Fruit fly (Drosophila melanogaster) whole organism, embryonic: ENCODE data around the gene dome.

Source experiments
- CG10431 ChIP-seq: fragments of 200-800 bp; sonication (Bioruptor generic); optimal IDR thresholded peaks from 3 replicates; lab custom pipeline; 2018; ENCODE audit warnings: missing biosample characterization, mild to moderate bottlenecking, missing genetic modification characterization
- CG10543 ChIP-seq: fragments of 200-800 bp; sonication (Bioruptor generic); optimal IDR thresholded peaks from 3 replicates; lab custom pipeline; 2017; ENCODE audit warnings: missing biosample characterization, mild to moderate bottlenecking, missing genetic modification characterization, moderate library complexity
- CG10979 ChIP-seq: fragments of 200-800 bp; sonication (Bioruptor generic); optimal IDR thresholded peaks from 2 replicates; lab custom pipeline; 2018; ENCODE audit warnings: missing biosample characterization, mild to moderate bottlenecking, missing genetic modification characterization, moderate library complexity
- CG12236 ChIP-seq: fragments of 200-800 bp; sonication (Bioruptor generic); optimal IDR thresholded peaks from 2 replicates; lab custom pipeline; 2016; ENCODE audit warnings: missing biosample characterization, missing genetic modification characterization
- CG12299 ChIP-seq: fragments of 200-800 bp; sonication (Bioruptor generic); optimal IDR thresholded peaks from 2 replicates; lab custom pipeline; 2018; ENCODE audit warnings: missing biosample characterization, mild to moderate bottlenecking, missing genetic modification characterization
- CG12769 ChIP-seq: fragments of 200-800 bp; sonication (Bioruptor generic); optimal IDR thresholded peaks from 2 replicates; lab custom pipeline; 2019; ENCODE audit warnings: missing biosample characterization, mild to moderate bottlenecking, missing genetic modification characterization, moderate library complexity
- CG13424 ChIP-seq: fragments of 200-800 bp; sonication (Bioruptor generic); optimal IDR thresholded peaks from 2 replicates; lab custom pipeline; 2019; ENCODE audit warnings: missing biosample characterization, mild to moderate bottlenecking, missing genetic modification characterization, moderate library complexity
- CG15073 ChIP-seq: fragments of 200-800 bp; sonication (Bioruptor generic); optimal IDR thresholded peaks from 2 replicates; lab custom pipeline; 2016; ENCODE audit warnings: missing biosample characterization, missing genetic modification characterization
- CG1529 ChIP-seq: fragments of 200-800 bp; sonication (Bioruptor generic); optimal IDR thresholded peaks from 3 replicates; lab custom pipeline; 2018; ENCODE audit warnings: missing biosample characterization, missing genetic modification characterization
- CG1792 ChIP-seq: fragments of 200-800 bp; sonication (Bioruptor generic); optimal IDR thresholded peaks from 2 replicates; lab custom pipeline; 2016; ENCODE audit warnings: missing biosample characterization, missing genetic modification characterization
- CG2116 ChIP-seq: fragments of 200-800 bp; sonication (Bioruptor generic); optimal IDR thresholded peaks from 3 replicates; lab custom pipeline; 2018; ENCODE audit warnings: missing biosample characterization, mild to moderate bottlenecking, missing genetic modification characterization
- CG2120 ChIP-seq: fragments of 200-800 bp; sonication (Bioruptor generic); optimal IDR thresholded peaks from 3 replicates; lab custom pipeline; 2016; ENCODE audit warnings: missing biosample characterization, missing genetic modification characterization
- CG2199 ChIP-seq: fragments of 200-800 bp; sonication (Bioruptor generic); IDR thresholded peaks from 3 replicates; pipeline ENCODE4 v1.3.6; 2022; ENCODE audit warnings: missing biosample characterization, missing genetic modification characterization
- CG2678 ChIP-seq: fragments of 200-800 bp; sonication (Bioruptor generic); optimal IDR thresholded peaks from 3 replicates; lab custom pipeline; 2019; ENCODE audit warnings: missing biosample characterization, mild to moderate bottlenecking, missing genetic modification characterization, moderate library complexity
- CG2875 ChIP-seq: fragments of 200-800 bp; sonication (Bioruptor generic); optimal IDR thresholded peaks from 2 replicates; lab custom pipeline; 2017; ENCODE audit warnings: missing biosample characterization, mild to moderate bottlenecking, missing genetic modification characterization, missing genetic modification reagents
- CG32767 ChIP-seq: fragments of 200-800 bp; sonication (Bioruptor generic); IDR thresholded peaks from 2 replicates; pipeline ENCODE4 v1.3.6; 2022; ENCODE audit warnings: missing biosample characterization, missing genetic modification characterization
- CG32772 ChIP-seq: fragments of 200-800 bp; sonication (Bioruptor generic); IDR thresholded peaks from 2 replicates; pipeline ENCODE4 v1.3.6; 2022; ENCODE audit warnings: missing biosample characterization, missing genetic modification characterization
- CG33213 ChIP-seq: fragments of 200-800 bp; sonication (Bioruptor generic); optimal IDR thresholded peaks from 3 replicates; lab custom pipeline; 2016; ENCODE audit warnings: missing biosample characterization, missing genetic modification characterization
- CG34376 ChIP-seq: fragments of 200-800 bp; sonication (Bioruptor generic); optimal IDR thresholded peaks from 2 replicates; lab custom pipeline; 2018; ENCODE audit warnings: missing biosample characterization, mild to moderate bottlenecking, missing genetic modification characterization
- CG5180 ChIP-seq: fragments of 200-800 bp; sonication (Bioruptor generic); optimal IDR thresholded peaks from 3 replicates; lab custom pipeline; 2017; ENCODE audit warnings: missing biosample characterization, missing genetic modification characterization, mild to moderate bottlenecking, moderate library complexity, missing genetic modification reagents
- Deaf1 ChIP-seq: fragments of 200-800 bp; optimal IDR thresholded peaks from 3 replicates; lab custom pipeline; 2019; ENCODE audit warnings: missing biosample characterization, mild to moderate bottlenecking, missing genetic modification characterization, moderate library complexity
- E2f1 ChIP-seq: fragments of 200-800 bp; sonication (Bioruptor generic); IDR thresholded peaks from 2 replicates; pipeline ENCODE4 v1.3.6; 2022; ENCODE audit warnings: missing biosample characterization, missing genetic modification characterization
- Fer1 ChIP-seq: fragments of 200-800 bp; sonication (Bioruptor generic); optimal IDR thresholded peaks from 2 replicates; lab custom pipeline; 2017; ENCODE audit warnings: missing biosample characterization, mild to moderate bottlenecking, missing genetic modification characterization
- HmgZ ChIP-seq: fragments of 200-800 bp; sonication (Bioruptor generic); optimal IDR thresholded peaks from 2 replicates; lab custom pipeline; 2018; ENCODE audit warnings: missing biosample characterization, mild to moderate bottlenecking, missing genetic modification characterization
- Med ChIP-seq: fragments of 200-800 bp; sonication (Bioruptor generic); peaks from one replicate; lab custom pipeline; 2016; ENCODE audit warnings: missing biosample characterization, missing genetic modification characterization, mild to moderate bottlenecking, inconsistent platforms, moderate library complexity
- NC2β ChIP-seq: fragments of 200-800 bp; sonication (Bioruptor generic); optimal IDR thresholded peaks from 2 replicates; lab custom pipeline; 2016; ENCODE audit warnings: missing biosample characterization, missing genetic modification characterization
- NK7.1 ChIP-seq: fragments of 200-800 bp; sonication (Bioruptor generic); optimal IDR thresholded peaks from 3 replicates; lab custom pipeline; 2016; ENCODE audit warnings: missing biosample characterization, missing genetic modification characterization
- Poxn ChIP-seq: fragments of 200-800 bp; sonication (Bioruptor generic); IDR thresholded peaks from 2 replicates; pipeline ENCODE4 v1.3.6; 2022; ENCODE audit warnings: missing biosample characterization, missing genetic modification characterization
- Spps ChIP-seq: fragments of 200-800 bp; sonication (Bioruptor generic); optimal IDR thresholded peaks from 2 replicates; lab custom pipeline; 2018; ENCODE audit warnings: missing biosample characterization, mild to moderate bottlenecking, missing genetic modification characterization
- ash1 ChIP-seq: fragments of 200-800 bp; sonication (Bioruptor generic); optimal IDR thresholded peaks from 2 replicates; lab custom pipeline; 2018; ENCODE audit warnings: missing biosample characterization, mild to moderate bottlenecking, missing genetic modification characterization
- bbx ChIP-seq: fragments of 200-800 bp; sonication (Bioruptor generic); IDR thresholded peaks from 2 replicates; pipeline ENCODE4 v1.3.6; 2022; ENCODE audit warnings: missing biosample characterization, missing genetic modification characterization; ENCODE audit not compliant: partially characterized antibody
- br ChIP-seq: fragments of >200 bp; optimal IDR thresholded peaks from 2 replicates; lab custom pipeline; 2017
- cg ChIP-seq: fragments of 200-800 bp; sonication (Bioruptor generic); optimal IDR thresholded peaks from 3 replicates; lab custom pipeline; 2019; ENCODE audit warnings: missing biosample characterization, mild to moderate bottlenecking, missing genetic modification characterization, moderate library complexity
- chn ChIP-seq: fragments of 200-800 bp; sonication (Bioruptor generic); optimal IDR thresholded peaks from 2 replicates; lab custom pipeline; 2016; ENCODE audit warnings: missing biosample characterization, missing genetic modification characterization
- crol ChIP-seq: fragments of 200-800 bp; sonication (Bioruptor generic); IDR thresholded peaks from 2 replicates; pipeline ENCODE4 v1.3.6; 2022; ENCODE audit warnings: missing biosample characterization, missing genetic modification characterization
- fd3F ChIP-seq: fragments of 200-800 bp; sonication (Bioruptor generic); optimal IDR thresholded peaks from 2 replicates; lab custom pipeline; 2018; ENCODE audit warnings: missing biosample characterization, mild to moderate bottlenecking, missing genetic modification characterization, moderate library complexity
- fru ChIP-seq: fragments of >200 bp; optimal IDR thresholded peaks from 2 replicates; lab custom pipeline; 2017
- ftz-f1 ChIP-seq: fragments of 200-800 bp; sonication (Bioruptor generic); optimal IDR thresholded peaks from 2 replicates; lab custom pipeline; 2016; ENCODE audit warnings: missing biosample characterization, missing genetic modification characterization
- grau ChIP-seq: fragments of 200-800 bp; optimal IDR thresholded peaks from 3 replicates; lab custom pipeline; 2019; ENCODE audit warnings: missing biosample characterization, mild to moderate bottlenecking, missing genetic modification characterization, moderate library complexity
- kni ChIP-seq: fragments of 200-800 bp; sonication (Bioruptor generic); optimal IDR thresholded peaks from 3 replicates; lab custom pipeline; 2017; ENCODE audit warnings: mild to moderate bottlenecking, missing biosample characterization, missing genetic modification reagents, missing genetic modification characterization
- lmd ChIP-seq: fragments of 200-800 bp; sonication (Bioruptor generic); IDR thresholded peaks from 2 replicates; pipeline ENCODE4 v1.3.6; 2022; ENCODE audit warnings: missing biosample characterization, missing genetic modification characterization
- lov ChIP-seq, 2 experiments: fragments of 200-800 bp in 1 of 2; fragments of >200 bp in 1 of 2; sonication (Bioruptor generic) in 1 of 2; IDR thresholded peaks in 1 of 2; optimal IDR thresholded peaks in 1 of 2; 2 replicates in 1 of 2; 3 replicates in 1 of 2; pipeline versions ENCODE4 v1.3.6 to Lab custom; 2017 to 2022; ENCODE audit warnings: missing biosample characterization in 1 of 2, missing genetic modification characterization in 1 of 2
- pfk ChIP-seq: fragments of 200-800 bp; sonication (Bioruptor generic); optimal IDR thresholded peaks from 2 replicates; lab custom pipeline; 2018; ENCODE audit warnings: missing biosample characterization, mild to moderate bottlenecking, missing genetic modification characterization, moderate library complexity
- ro ChIP-seq: fragments of 200-800 bp; sonication (Bioruptor generic); IDR thresholded peaks from 2 replicates; pipeline ENCODE4 v1.3.6; 2022; ENCODE audit warnings: missing biosample characterization, missing genetic modification characterization
- sens ChIP-seq: fragments of 200-800 bp; sonication (Bioruptor generic); peaks from one replicate; lab custom pipeline; 2016; ENCODE audit warnings: missing biosample characterization, missing genetic modification characterization
- stc ChIP-seq: fragments of 200-800 bp; sonication (Bioruptor generic); IDR thresholded peaks from 2 replicates; pipeline ENCODE4 v1.3.6; 2022; ENCODE audit warnings: missing biosample characterization, missing genetic modification characterization
- twi ChIP-seq: fragments of 200-800 bp; optimal IDR thresholded peaks from 2 replicates; lab custom pipeline; 2019; ENCODE audit warnings: missing biosample characterization, mild to moderate bottlenecking, missing genetic modification characterization, moderate library complexity
- zf30C ChIP-seq: fragments of 200-800 bp; sonication (Bioruptor generic); optimal IDR thresholded peaks from 3 replicates; lab custom pipeline; 2018; ENCODE audit warnings: missing biosample characterization, mild to moderate bottlenecking, missing genetic modification characterization

The dome gene

DNA sequence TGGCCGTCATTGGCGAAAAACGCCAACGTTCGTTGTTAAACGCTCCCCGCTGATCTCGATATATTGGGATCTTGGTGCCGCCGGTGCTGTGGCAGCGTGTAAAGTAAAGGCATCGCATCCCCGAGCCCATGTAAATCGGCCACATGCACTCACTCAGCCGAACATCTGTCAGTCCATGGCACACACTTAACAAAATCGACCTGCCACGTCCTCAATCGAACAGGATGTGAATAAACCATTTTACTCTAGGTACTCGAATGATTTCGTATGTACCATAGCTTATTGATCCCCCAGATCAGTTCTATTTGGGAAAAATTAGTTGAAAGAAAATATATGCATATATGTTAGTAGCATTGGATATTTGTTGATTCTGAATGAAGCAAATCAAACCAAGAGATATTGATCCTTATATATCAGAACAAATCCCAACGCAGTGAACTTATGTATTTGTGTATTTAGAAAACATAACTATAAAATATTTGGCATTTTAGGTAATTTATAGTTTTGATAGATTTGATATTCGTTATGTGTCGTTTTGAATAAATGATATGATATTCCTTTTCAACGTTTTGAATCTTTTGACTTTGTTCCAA is 33.1 kb upstream of the dome start (continued):
- no peak for TF ChIP-seq ro
- TF ChIP-seq chn (GFP tag; lab: Kevin White, UChicago) = no peak
- TF ChIP-seq CG2678 (tag; lab: Kevin White, UChicago) = no peak
- peak; percentile 71 for TF ChIP-seq zf30C
- no peak for TF ChIP-seq CG2120 (GFP tag; lab: Kevin White, UChicago)
- TF ChIP-seq NC2β (GFP tag; lab: Kevin White, UChicago) = no peak
- peak; percentile 16 for TF ChIP-seq CG10979 (tag; lab: Kevin White, UChicago)
- no peak for TF ChIP-seq ash1 (GFP tag; lab: Kevin White, UChicago)
- TF ChIP-seq CG10431 = no peak
- no peak for TF ChIP-seq CG12299
- TF ChIP-seq sens (GFP tag; lab: Kevin White, UChicago) = peak; percentile 81
- no peak for TF ChIP-seq cg
- TF ChIP-seq lov (optimal IDR thresholded peaks at IDR 0.05; lab: Kevin White, UChicago) = no peak
- no peak for TF ChIP-seq lov (GFP tag; IDR thresholded peaks at IDR 0.05; lab: Robert Waterston, UW)
- TF ChIP-seq CG12769 (tag; lab: Kevin White, UChicago) = no peak
- no peak for TF ChIP-seq CG2875 (GFP tag; lab: Kevin White, UChicago)
- no peak for TF ChIP-seq bbx
- no peak for TF ChIP-seq CG13424
- TF ChIP-seq HmgZ (tag; lab: Kevin White, UChicago) = no peak
- no peak for TF ChIP-seq lmd (GFP tag; lab: Robert Waterston, UW)

DNA sequence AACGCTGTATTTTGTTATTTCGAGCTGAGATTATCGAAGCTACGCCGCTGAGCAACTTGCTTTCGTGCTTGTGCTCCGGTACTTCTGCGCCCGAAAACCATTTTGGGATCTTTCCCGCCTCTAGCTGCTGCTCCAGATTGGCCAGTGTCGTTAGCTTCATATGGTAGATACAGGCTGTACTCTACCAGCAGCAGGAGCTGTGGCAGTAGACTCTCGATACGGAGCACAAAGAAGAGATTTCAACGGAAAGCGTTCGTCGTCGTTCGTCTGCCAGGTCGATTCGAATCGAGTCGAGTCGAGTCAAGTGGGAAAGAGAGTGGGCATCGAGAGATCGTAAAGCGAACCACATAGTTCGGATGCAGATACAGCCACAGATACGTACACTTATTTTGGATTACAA is 31.5 kb upstream of the dome start:
- TF ChIP-seq CG12769 (tag; lab: Kevin White, UChicago) (peak; percentile 39), Deaf1 (peak; percentile 77), NK7.1 (GFP tag; lab: Kevin White, UChicago) (no peak), grau (peak; percentile 70), Med (GFP tag; lab: Kevin White, UChicago) (peak; percentile 52), fd3F (GFP tag; lab: Kevin White, UChicago) (no peak), CG10543 (GFP tag; lab: Kevin White, UChicago) (peak; percentile 12)

DNA sequence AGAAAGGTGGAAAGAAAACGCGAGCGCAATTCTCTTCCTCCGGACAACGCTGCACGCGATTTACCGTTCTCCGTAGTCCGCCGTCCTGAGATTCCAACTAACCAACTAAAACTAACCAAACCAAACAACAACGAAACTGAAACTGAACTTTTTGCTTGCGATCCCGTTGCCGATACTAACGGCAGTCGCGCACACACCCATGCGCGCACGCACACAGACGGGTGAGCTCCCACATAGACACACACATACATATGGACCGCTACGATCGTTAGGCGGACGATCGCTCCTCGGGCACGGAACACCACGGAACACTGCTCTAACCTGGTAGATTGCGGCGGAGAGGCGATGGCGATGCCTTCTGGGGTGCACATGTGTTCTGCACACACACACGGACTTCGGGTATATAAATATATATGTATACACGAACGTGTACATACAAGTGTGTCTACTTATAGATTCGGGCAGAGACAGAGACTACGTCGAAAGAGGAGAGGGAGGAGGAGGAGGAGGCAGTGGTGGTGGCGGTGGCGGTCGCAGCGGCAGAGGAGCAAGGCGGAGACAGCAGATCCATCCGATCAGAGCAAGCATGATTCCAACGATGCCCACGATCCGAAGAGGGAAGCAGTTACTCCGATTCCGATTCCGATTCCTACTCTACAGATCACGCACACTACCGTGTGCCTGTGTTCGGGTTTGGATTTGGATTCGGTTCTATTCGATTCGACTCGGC is 29.7 kb upstream of the dome start, which contains the start of gene meso18E:
meso18E (minus strand) TSS at position 148 of the 730 bp plus-strand sequence.
- TF ChIP-seq stc (GFP tag; lab: Robert Waterston, UW) (no peak), CG5180 (peak; percentile 18), CG32767 (peak; percentile 19; the same call in 1 of the 2 replicates), CG34376 (no peak), CG1529 (no peak), CG2199 (GFP tag; lab: Robert Waterston, UW) (no peak), twi (tag; lab: Kevin White, UChicago) (peak; percentile 91), kni (GFP tag; lab: Kevin White, UChicago) (no peak), CG12236 (GFP tag; lab: Kevin White, UChicago) (no peak), Poxn (GFP tag; lab: Robert Waterston, UW) (no peak), fru (lab: Kevin White, UChicago) (no peak), CG2116 (GFP tag; lab: Kevin White, UChicago) (no peak), ftz-f1 (no peak), Spps (tag; lab: Kevin White, UChicago) (no peak), CG15073 (GFP tag; lab: Kevin White, UChicago) (no peak), br (lab: Kevin White, UChicago) (no peak), E2f1 (GFP tag; lab: Robert Waterston, UW) (no peak), CG32772 (GFP tag; lab: Robert Waterston, UW) (no peak), pfk (GFP tag; lab: Kevin White, UChicago) (peak; percentile 53), CG1792 (GFP tag; lab: Kevin White, UChicago) (no peak), cg (peak; percentile 85), CG33213 (GFP tag; lab: Kevin White, UChicago) (no peak), Deaf1 (peak; percentile 95), Fer1 (GFP tag; lab: Kevin White, UChicago) (no peak), CG12769 (tag; lab: Kevin White, UChicago) (peak; percentile 86), crol (GFP tag; lab: Robert Waterston, UW) (peak; percentile 91)
